Worm (Caenorhabditis elegans) whole organism, L4 larva: Measurements from ENCODE around the gene smc-5.
A peak's percentile ranks its signal among the peaks of the same experiment; 100 is the strongest.

Source experiments
- F10B5.3 ChIP-seq: sonication (generic microtip); optimal IDR thresholded peaks from 2 replicates; lab custom pipeline; 2016; ENCODE audit warnings: mild to moderate bottlenecking, missing genetic modification characterization, missing compliant biosample characterization
- F37D6.2 ChIP-seq: sonication (generic microtip); optimal IDR thresholded peaks from 2 replicates; lab custom pipeline; 2016; ENCODE audit warnings: mild to moderate bottlenecking, missing genetic modification characterization, missing compliant biosample characterization
- F44E2.7 ChIP-seq: fragments of 200-800 bp; sonication (Bioruptor generic); IDR thresholded peaks from 2 replicates; pipeline ENCODE4 v2.1.2; 2022; ENCODE audit warnings: missing genetic modification characterization, missing compliant biosample characterization
- R02D3.7 ChIP-seq: fragments of 150-350 bp; sonication (generic microtip); optimal IDR thresholded peaks from 3 replicates; lab custom pipeline; 2014; ENCODE audit warnings: missing biosample characterization, missing genetic modification characterization
- Y5F2A.4 ChIP-seq: fragments of 200-800 bp; sonication (Bioruptor generic); optimal IDR thresholded peaks from 2 replicates; lab custom pipeline; 2018; ENCODE audit warnings: mild to moderate bottlenecking, missing genetic modification characterization, missing compliant biosample characterization
- ZK546.5 ChIP-seq, 2 experiments: sonication (generic microtip); optimal IDR thresholded peaks; 2 replicates each; lab custom pipeline; 2017; ENCODE audit warnings: missing biosample characterization in 2 of 2, missing genetic modification characterization in 2 of 2
- attf-4 ChIP-seq: sonication (generic microtip); optimal IDR thresholded peaks from 3 replicates; lab custom pipeline; 2017; ENCODE audit warnings: missing biosample characterization, missing genetic modification characterization
- ceh-62 ChIP-seq: sonication (generic microtip); optimal IDR thresholded peaks from 2 replicates; lab custom pipeline; 2017; ENCODE audit warnings: missing biosample characterization, missing genetic modification characterization
- cey-2 ChIP-seq: sonication (generic microtip); optimal IDR thresholded peaks from 3 replicates; lab custom pipeline; 2017; ENCODE audit warnings: missing genetic modification characterization, mild to moderate bottlenecking, missing compliant biosample characterization, antibody characterized with exemption, borderline replicate concordance; ENCODE audit not compliant: insufficient read depth
- daf-12 ChIP-seq: fragments of 150-350 bp; optimal IDR thresholded peaks from 2 replicates; lab custom pipeline; 2014; ENCODE audit warnings: missing biosample characterization, missing genetic modification reagents, missing genetic modification characterization
- daf-19 ChIP-seq: fragments of 200-800 bp; sonication (Bioruptor generic); conservative IDR thresholded peaks from 2 replicates; pipeline ENCODE4 v1.3.6; 2022; ENCODE audit warnings: missing genetic modification characterization, missing compliant biosample characterization
- dmd-6 ChIP-seq: fragments of 200-800 bp; sonication (Bioruptor generic); IDR thresholded peaks from 2 replicates; pipeline ENCODE4 v1.3.6; 2022; ENCODE audit warnings: missing genetic modification reagents, missing genetic modification characterization, missing compliant biosample characterization
- dmd-9 ChIP-seq: fragments of 200-800 bp; sonication (Bioruptor generic); IDR thresholded peaks from 2 replicates; pipeline ENCODE4 v1.3.6; 2022; ENCODE audit warnings: missing genetic modification reagents, missing genetic modification characterization, missing compliant biosample characterization
- duxl-1 ChIP-seq: sonication (generic microtip); optimal IDR thresholded peaks from 2 replicates; lab custom pipeline; 2016; ENCODE audit warnings: mild to moderate bottlenecking, missing genetic modification characterization, moderate library complexity, missing compliant biosample characterization; ENCODE audit not compliant: poor library complexity
- dve-1 ChIP-seq: sonication (generic microtip); optimal IDR thresholded peaks from 2 replicates; lab custom pipeline; 2017; ENCODE audit warnings: antibody characterized with exemption, mild to moderate bottlenecking, missing genetic modification characterization, missing compliant biosample characterization; ENCODE audit not compliant: insufficient read depth
- fkh-10 ChIP-seq: fragments of 150-350 bp; optimal IDR thresholded peaks from 2 replicates; lab custom pipeline; 2014; ENCODE audit warnings: missing biosample characterization, missing genetic modification reagents, missing genetic modification characterization
- hlh-11 ChIP-seq: fragments of 200-800 bp; sonication (Bioruptor generic); optimal IDR thresholded peaks from 2 replicates; lab custom pipeline; 2018; ENCODE audit warnings: mild to moderate bottlenecking, missing genetic modification characterization, missing compliant biosample characterization
- hlh-30 ChIP-seq: sonication (generic microtip); optimal IDR thresholded peaks from 2 replicates; lab custom pipeline; 2017; ENCODE audit warnings: antibody characterized with exemption, mild to moderate bottlenecking, missing genetic modification characterization, missing compliant biosample characterization; ENCODE audit not compliant: insufficient read depth
- hmg-1.1 ChIP-seq: fragments of 200-800 bp; sonication (Bioruptor generic); IDR thresholded peaks from 2 replicates; pipeline ENCODE4 v1.3.6; 2022; ENCODE audit warnings: missing genetic modification reagents, missing genetic modification characterization, missing compliant biosample characterization
- lsy-2 ChIP-seq, 2 experiments: fragments of 150-350 bp in 1 of 2; sonication (generic microtip) in 1 of 2; optimal IDR thresholded peaks; 2 replicates each; lab custom pipeline; 2014 to 2017; ENCODE audit warnings: missing biosample characterization in 2 of 2, missing genetic modification characterization in 2 of 2
- mdt-29 ChIP-seq: fragments of 200-800 bp; sonication (Bioruptor generic); IDR thresholded peaks from 2 replicates; pipeline ENCODE4 v1.3.6; 2022; ENCODE audit warnings: missing genetic modification reagents, missing genetic modification characterization, missing compliant biosample characterization
- mep-1 ChIP-seq: fragments of 150-350 bp; sonication (generic microtip); optimal IDR thresholded peaks from 3 replicates; lab custom pipeline; 2014; ENCODE audit warnings: missing biosample characterization, missing genetic modification characterization
- mes-2 ChIP-seq: sonication (generic microtip); optimal IDR thresholded peaks from 2 replicates; lab custom pipeline; 2016; ENCODE audit warnings: missing genotype, mild to moderate bottlenecking, missing genetic modification characterization, missing compliant biosample characterization; ENCODE audit not compliant: poor library complexity, severe bottlenecking
- mxl-2 ChIP-seq: fragments of 200-800 bp; sonication (Bioruptor generic); conservative IDR thresholded peaks from 2 replicates; pipeline ENCODE4 v1.3.6; 2022; ENCODE audit warnings: missing genetic modification reagents, missing genetic modification characterization, missing compliant biosample characterization
- mxl-3 ChIP-seq: fragments of 200-800 bp; sonication (Bioruptor generic); optimal IDR thresholded peaks from 2 replicates; lab custom pipeline; 2018; ENCODE audit warnings: mild to moderate bottlenecking, missing genetic modification characterization, missing compliant biosample characterization
- nhr-102 ChIP-seq: sonication (generic microtip); optimal IDR thresholded peaks from 2 replicates; lab custom pipeline; 2016; ENCODE audit warnings: mild to moderate bottlenecking, missing genetic modification characterization, moderate library complexity, missing compliant biosample characterization
- nhr-11 ChIP-seq: fragments of 150-350 bp; optimal IDR thresholded peaks from 2 replicates; lab custom pipeline; 2014; ENCODE audit warnings: missing biosample characterization, missing genetic modification characterization
- nhr-111 ChIP-seq: fragments of 200-800 bp; sonication (Bioruptor generic); optimal IDR thresholded peaks from 2 replicates; lab custom pipeline; 2018; ENCODE audit warnings: mild to moderate bottlenecking, missing genetic modification characterization, missing compliant biosample characterization
- nhr-76 ChIP-seq: fragments of 150-350 bp; optimal IDR thresholded peaks from 2 replicates; lab custom pipeline; 2014; ENCODE audit warnings: missing biosample characterization, missing genetic modification characterization
- rbr-2 ChIP-seq: sonication (generic microtip); optimal IDR thresholded peaks from 2 replicates; lab custom pipeline; 2016; ENCODE audit warnings: missing genotype, missing genetic modification characterization, missing compliant biosample characterization
- spr-1 ChIP-seq: sonication (generic microtip); optimal IDR thresholded peaks from 2 replicates; lab custom pipeline; 2016; ENCODE audit warnings: mild to moderate bottlenecking, missing genetic modification characterization, missing compliant biosample characterization
- tra-1 ChIP-seq: fragments of 200-800 bp; sonication (Bioruptor generic); IDR thresholded peaks from 2 replicates; pipeline ENCODE4 v1.3.6; 2022; ENCODE audit warnings: missing genetic modification reagents, missing genetic modification characterization, missing compliant biosample characterization
- unc-62 ChIP-seq, 3 experiments: fragments of 150-350 bp in 1 of 3; sonication (generic microtip); optimal IDR thresholded peaks in 2 of 3; peaks in 1 of 3; 1 replicate in 1 of 3; 2 replicates in 2 of 3; lab custom pipeline; 2014 to 2017; ENCODE audit warnings: missing biosample characterization in 3 of 3, missing genetic modification characterization in 3 of 3, missing genetic modification reagents in 3 of 3, missing genotype in 1 of 3
- vab-7 ChIP-seq: fragments of 200-800 bp; sonication (Bioruptor generic); IDR thresholded peaks from 2 replicates; pipeline ENCODE4 v1.3.6; 2022; ENCODE audit warnings: missing genetic modification reagents, missing genetic modification characterization, missing compliant biosample characterization
- zag-1 ChIP-seq: fragments of 150-350 bp; optimal IDR thresholded peaks from 2 replicates; lab custom pipeline; 2014; ENCODE audit warnings: missing biosample characterization, missing genetic modification characterization
- zip-11 ChIP-seq: fragments of 200-800 bp; sonication (Bioruptor generic); IDR thresholded peaks from 2 replicates; pipeline ENCODE4 v1.3.6; 2022; ENCODE audit warnings: missing genetic modification characterization, missing compliant biosample characterization
- zip-2 ChIP-seq: fragments of 150-350 bp; optimal IDR thresholded peaks from 2 replicates; lab custom pipeline; 2014; ENCODE audit warnings: missing biosample characterization, missing genetic modification characterization
- ztf-11 ChIP-seq: fragments of 150-350 bp; optimal IDR thresholded peaks from 2 replicates; lab custom pipeline; 2014; ENCODE audit warnings: missing biosample characterization, missing genetic modification characterization
- ztf-7 ChIP-seq: fragments of 150-350 bp; optimal IDR thresholded peaks from 2 replicates; lab custom pipeline; 2014; ENCODE audit warnings: missing biosample characterization, missing genetic modification characterization

Gene smc-5

ce11 chrII:5057315-5057714 is 4.6 kb upstream of the smc-5 start (continued):
- TF ChIP-seq nhr-111 (GFP tag; lab: Kevin White, UChicago) (peak; percentile 52), ztf-7 (tag; lab: Kevin White, UChicago) (no peak), mes-2 (tag; lab: Kevin White, UChicago) (peak; percentile 85), nhr-76 (tag; lab: Kevin White, UChicago) (no peak), tra-1 (0 out of 2 replicates have a peak, but pooled peaks have one; percentile 35), rbr-2 (tag; lab: Kevin White, UChicago) (peak; percentile 68), mxl-2 (no peak), hlh-11 (tag; lab: Kevin White, UChicago) (peak; percentile 75), mep-1 (tag; lab: Kevin White, UChicago) (peak; percentile 76), ZK546.5 (tag; optimal IDR thresholded peaks at IDR 0.05; lab: Kevin White, UChicago) (no peak), F44E2.7 (GFP tag; lab: Robert Waterston, UW) (no peak), nhr-102 (tag; lab: Kevin White, UChicago) (peak; percentile 60), lsy-2 (tag; optimal IDR thresholded peaks at IDR 0.05; lab: Kevin White, UChicago) (peak; percentile 15 to 84), Y5F2A.4 (GFP tag; lab: Kevin White, UChicago) (no peak), fkh-10 (GFP tag; lab: Kevin White, UChicago) (no peak), attf-4 (tag; lab: Kevin White, UChicago) (no peak), mdt-29 (GFP tag; lab: Robert Waterston, UW) (peak; percentile 51; the same call in 1 of the 2 replicates), zag-1 (tag; lab: Kevin White, UChicago) (no peak), cey-2 (no peak), nhr-11 (tag; lab: Kevin White, UChicago) (no peak)

ce11 chrII:5058036-5058435 is 3.9 kb upstream of the smc-5 start, which contains the start of gene C27A2.12:
Gene C27A2.12, minus strand, starts transcription at chrII:5058136.
- TF ChIP-seq nhr-102 (tag; lab: Kevin White, UChicago) (no peak), F37D6.2 (tag; lab: Kevin White, UChicago) (no peak), zip-2 (tag; lab: Kevin White, UChicago) (no peak), dmd-6 (GFP tag; lab: Robert Waterston, UW) (no peak), hlh-30 (no peak), mxl-3 (GFP tag; lab: Kevin White, UChicago) (no peak), duxl-1 (tag; lab: Kevin White, UChicago) (no peak), F10B5.3 (tag; lab: Kevin White, UChicago) (no peak), vab-7 (GFP tag; lab: Robert Waterston, UW) (no peak), dmd-9 (GFP tag; lab: Robert Waterston, UW) (no peak), daf-12 (no peak), spr-1 (tag; lab: Kevin White, UChicago) (no peak), ceh-62 (tag; lab: Kevin White, UChicago) (no peak), daf-19 (GFP tag; lab: Robert Waterston, UW) (no peak), hmg-1.1 (GFP tag; lab: Robert Waterston, UW) (no peak), dve-1 (tag; lab: Kevin White, UChicago) (no peak), ztf-11 (no peak), zip-11 (GFP tag; lab: Robert Waterston, UW) (no peak), R02D3.7 (no peak)

ce11 chrII:5060719-5061118 is 1.2 kb upstream of the smc-5 start, which contains the start of gene pho-12:
Gene pho-12, minus strand, starts transcription at chrII:5060819.
- TF ChIP-seq unc-62 (GFP tag; optimal IDR thresholded peaks at IDR 0.05 in 1 of 2; lab: Kevin White, UChicago): no peak
- TF ChIP-seq unc-62 (tag; optimal IDR thresholded peaks at IDR 0.05; lab: Kevin White, UChicago): no peak
